Worm (Caenorhabditis elegans) whole organism, young adult: Measurements from ENCODE around the gene F49C5.3.

ENCODE experiments used
- B0019.2 ChIP-seq: fragments of 200-800 bp; sonication (Bioruptor generic); conservative IDR thresholded peaks from 2 replicates; pipeline ENCODE4 v1.3.6; 2022; ENCODE audit warnings: missing genetic modification reagents, missing genetic modification characterization, missing compliant biosample characterization
- B0035.1 ChIP-seq: sonication (generic microtip); optimal IDR thresholded peaks from 2 replicates; lab custom pipeline; 2016; ENCODE audit warnings: missing genetic modification characterization, mild to moderate bottlenecking, missing compliant biosample characterization, missing genotype, missing genetic modification reagents
- B0261.1 ChIP-seq: sonication (generic microtip); optimal IDR thresholded peaks from 2 replicates; lab custom pipeline; 2016; ENCODE audit warnings: mild to moderate bottlenecking, missing genetic modification characterization, moderate library complexity, missing compliant biosample characterization
- F10E7.11 ChIP-seq: sonication (generic microtip); optimal IDR thresholded peaks from 2 replicates; lab custom pipeline; 2017; ENCODE audit warnings: mild to moderate bottlenecking, missing genetic modification characterization, moderate library complexity, missing compliant biosample characterization
- F37B4.10 ChIP-seq: fragments of 200-800 bp; sonication (Bioruptor generic); IDR thresholded peaks from 2 replicates; pipeline ENCODE4 v1.3.6; 2022; ENCODE audit warnings: missing genetic modification characterization, missing compliant biosample characterization
- F52B5.7 ChIP-seq: sonication (generic microtip); optimal IDR thresholded peaks from 2 replicates; lab custom pipeline; 2016; ENCODE audit warnings: mild to moderate bottlenecking, missing genetic modification characterization, missing compliant biosample characterization
- Y56A3A.18 ChIP-seq: fragments of 200-800 bp; sonication (Bioruptor generic); IDR thresholded peaks from 2 replicates; pipeline ENCODE4 v1.3.6; 2022; ENCODE audit warnings: missing genetic modification reagents, missing genetic modification characterization, missing compliant biosample characterization
- Y79H2A.3 ChIP-seq: fragments of 200-800 bp; sonication (Bioruptor generic); conservative IDR thresholded peaks from 2 replicates; pipeline ENCODE4 v1.3.6; 2022; ENCODE audit warnings: missing genetic modification reagents, missing genetic modification characterization, missing compliant biosample characterization
- ama-1 ChIP-seq, 3 experiments: fragments of 150-350 bp in 1 of 3; sonication (generic microtip) in 2 of 3; optimal IDR thresholded peaks; 2 replicates each; lab custom pipeline; 2014 to 2018; ENCODE audit warnings: missing biosample characterization in 2 of 3, missing genetic modification characterization in 2 of 3, missing genetic modification reagents in 2 of 3
- attf-3 ChIP-seq: fragments of 200-800 bp; sonication (Bioruptor generic); conservative IDR thresholded peaks from 2 replicates; pipeline ENCODE4 v1.3.6; 2022; ENCODE audit warnings: missing genetic modification reagents, missing genetic modification characterization, missing compliant biosample characterization
- cebp-2 ChIP-seq: fragments of 200-800 bp; sonication (Bioruptor generic); IDR thresholded peaks from 2 replicates; pipeline ENCODE4 v1.3.6; 2022; ENCODE audit warnings: missing genetic modification characterization, missing compliant biosample characterization
- ceh-40 ChIP-seq: fragments of 200-800 bp; sonication (Bioruptor generic); IDR thresholded peaks from 2 replicates; pipeline ENCODE4 v1.3.6; 2022; ENCODE audit warnings: missing genetic modification characterization, missing compliant biosample characterization
- ceh-58 ChIP-seq: fragments of 200-800 bp; sonication (Bioruptor generic); IDR thresholded peaks from 2 replicates; pipeline ENCODE4 v1.3.6; 2022; ENCODE audit warnings: missing genetic modification characterization, missing compliant biosample characterization
- chd-7 ChIP-seq: sonication (generic microtip); optimal IDR thresholded peaks from 2 replicates; lab custom pipeline; 2016; ENCODE audit warnings: mild to moderate bottlenecking, missing genetic modification characterization, moderate library complexity, missing compliant biosample characterization
- die-1 ChIP-seq: sonication (generic microtip); optimal IDR thresholded peaks from 2 replicates; lab custom pipeline; 2016; ENCODE audit warnings: missing genotype, mild to moderate bottlenecking, missing genetic modification characterization, missing compliant biosample characterization
- egl-18 ChIP-seq: fragments of 200-800 bp; sonication (Bioruptor generic); IDR thresholded peaks from 2 replicates; pipeline ENCODE4 v1.3.6; 2022; ENCODE audit warnings: missing genetic modification reagents, missing genetic modification characterization, missing compliant biosample characterization
- ekl-4 ChIP-seq: fragments of 200-800 bp; sonication (Bioruptor generic); IDR thresholded peaks from 2 replicates; pipeline ENCODE4 v1.3.6; 2022; ENCODE audit warnings: missing genetic modification reagents, missing genetic modification characterization, missing compliant biosample characterization
- ets-4 ChIP-seq: fragments of 200-800 bp; sonication (Bioruptor generic); optimal IDR thresholded peaks from 2 replicates; lab custom pipeline; 2018; ENCODE audit warnings: mild to moderate bottlenecking, missing genetic modification characterization, missing compliant biosample characterization
- hmg-1.2 ChIP-seq: fragments of 200-800 bp; sonication (Bioruptor generic); IDR thresholded peaks from 2 replicates; pipeline ENCODE4 v1.3.6; 2022; ENCODE audit warnings: missing genetic modification reagents, missing genetic modification characterization, missing compliant biosample characterization
- lin-35 ChIP-seq, 3 experiments: fragments of 150-350 bp in 2 of 3; sonication (generic microtip) in 1 of 3; optimal IDR thresholded peaks; 2 replicates each; lab custom pipeline; 2014 to 2018; ENCODE audit warnings: missing biosample characterization in 3 of 3, missing genetic modification characterization in 3 of 3, missing genetic modification reagents in 3 of 3
- lin-54 ChIP-seq: fragments of 200-800 bp; sonication (Bioruptor generic); optimal IDR thresholded peaks from 2 replicates; lab custom pipeline; 2018; ENCODE audit warnings: mild to moderate bottlenecking, missing genetic modification characterization, missing compliant biosample characterization
- lsl-1 ChIP-seq: fragments of 200-800 bp; sonication (Bioruptor generic); optimal IDR thresholded peaks from 2 replicates; lab custom pipeline; 2018; ENCODE audit warnings: mild to moderate bottlenecking, missing genetic modification characterization, moderate library complexity, missing compliant biosample characterization
- lsy-27 ChIP-seq: sonication (generic microtip); optimal IDR thresholded peaks from 2 replicates; lab custom pipeline; 2017; ENCODE audit warnings: missing genetic modification characterization, mild to moderate bottlenecking, missing compliant biosample characterization, antibody characterized with exemption, missing genotype, borderline replicate concordance; ENCODE audit not compliant: insufficient read depth
- madf-10 ChIP-seq: sonication (generic microtip); optimal IDR thresholded peaks from 2 replicates; lab custom pipeline; 2016; ENCODE audit warnings: mild to moderate bottlenecking, missing genetic modification characterization, missing compliant biosample characterization
- mes-4 ChIP-seq: sonication (generic microtip); optimal IDR thresholded peaks from 2 replicates; lab custom pipeline; 2016; ENCODE audit warnings: missing genotype, missing genetic modification characterization, missing compliant biosample characterization
- mxl-1 ChIP-seq: sonication (generic microtip); optimal IDR thresholded peaks from 2 replicates; lab custom pipeline; 2016; ENCODE audit warnings: missing genetic modification characterization, missing compliant biosample characterization
- nfya-1 ChIP-seq: sonication (generic microtip); optimal IDR thresholded peaks from 2 replicates; lab custom pipeline; 2017; ENCODE audit warnings: antibody characterized with exemption, missing compliant biosample characterization, missing genetic modification characterization, borderline replicate concordance; ENCODE audit not compliant: insufficient read depth
- nhr-120 ChIP-seq: fragments of 200-800 bp; sonication (Bioruptor generic); IDR thresholded peaks from 2 replicates; pipeline ENCODE4 v1.3.6; 2022; ENCODE audit warnings: missing genetic modification characterization, missing compliant biosample characterization
- nhr-179 ChIP-seq: sonication (generic microtip); optimal IDR thresholded peaks from 2 replicates; lab custom pipeline; 2016; ENCODE audit warnings: mild to moderate bottlenecking, missing genetic modification characterization, missing compliant biosample characterization
- nhr-90 ChIP-seq: sonication (generic microtip); optimal IDR thresholded peaks from 2 replicates; lab custom pipeline; 2016; ENCODE audit warnings: missing genotype, mild to moderate bottlenecking, missing genetic modification characterization, missing compliant biosample characterization
- pbrm-1 ChIP-seq: fragments of 200-800 bp; sonication (Bioruptor generic); IDR thresholded peaks from 2 replicates; pipeline ENCODE4 v1.3.6; 2022; ENCODE audit warnings: missing genetic modification reagents, missing genetic modification characterization, missing compliant biosample characterization
- rcor-1 ChIP-seq: fragments of 200-800 bp; sonication (Bioruptor generic); IDR thresholded peaks from 2 replicates; pipeline ENCODE4 v1.3.6; 2022; ENCODE audit warnings: missing genetic modification reagents, missing genetic modification characterization, missing compliant biosample characterization
- rec-8 ChIP-seq, 2 experiments: sonication (generic microtip); optimal IDR thresholded peaks; 2 replicates each; lab custom pipeline; 2016; ENCODE audit warnings: mild to moderate bottlenecking in 2 of 2, missing genetic modification characterization in 2 of 2, missing genetic modification reagents in 2 of 2, missing genotype in 2 of 2, missing biosample characterization in 1 of 2, missing compliant biosample characterization in 1 of 2, moderate library complexity in 1 of 2
- repo-1 ChIP-seq: sonication (generic microtip); optimal IDR thresholded peaks from 2 replicates; lab custom pipeline; 2017; ENCODE audit warnings: mild to moderate bottlenecking, missing genetic modification characterization, missing compliant biosample characterization
- unc-130 ChIP-seq: sonication (generic microtip); optimal IDR thresholded peaks from 2 replicates; lab custom pipeline; 2016; ENCODE audit warnings: missing genetic modification reagents, missing genetic modification characterization, missing compliant biosample characterization
- zfh-2 ChIP-seq: fragments of 200-800 bp; sonication (Bioruptor generic); conservative IDR thresholded peaks from 2 replicates; pipeline ENCODE4 v1.3.6; 2022; ENCODE audit warnings: missing genetic modification reagents, missing genetic modification characterization, missing compliant biosample characterization
- ztf-18 ChIP-seq: sonication (generic microtip); optimal IDR thresholded peaks from 2 replicates; lab custom pipeline; 2016; ENCODE audit warnings: missing genotype, mild to moderate bottlenecking, missing genetic modification characterization, missing compliant biosample characterization
- ztf-26 ChIP-seq: sonication (generic microtip); optimal IDR thresholded peaks from 2 replicates; lab custom pipeline; 2017; ENCODE audit warnings: missing genetic modification characterization, missing compliant biosample characterization

Gene F49C5.3

DNA sequence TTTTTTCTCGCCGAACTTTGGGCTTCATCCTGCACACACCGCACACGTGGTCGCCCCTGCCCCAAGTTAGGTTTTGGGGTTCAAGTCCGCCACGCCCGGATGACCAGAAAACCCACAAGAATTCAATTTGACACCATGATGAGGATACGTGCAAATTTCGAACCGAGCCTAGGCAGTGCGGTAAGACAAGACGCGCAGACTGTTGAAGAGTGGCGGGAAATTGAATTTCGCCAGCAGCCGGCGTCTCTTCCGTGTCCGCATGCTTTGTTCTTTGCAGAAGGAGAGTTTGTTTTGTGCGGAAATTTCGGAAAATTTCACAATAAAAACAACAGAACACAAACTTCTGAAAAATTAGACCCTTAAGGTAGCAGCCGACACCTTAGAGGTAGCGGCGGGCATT, 36.3 kb upstream of the F49C5.3 start:
- no peak; the same call in 1 of the 2 replicates for TF ChIP-seq hmg-1.2 (GFP tag; lab: Robert Waterston, UW)
- TF ChIP-seq B0035.1 (tag; lab: Kevin White, UChicago) = no peak
- TF ChIP-seq unc-130 = no peak
- no peak for TF ChIP-seq ztf-26
- peak; percentile 42; the same call in 1 of the 2 replicates for TF ChIP-seq zfh-2

DNA sequence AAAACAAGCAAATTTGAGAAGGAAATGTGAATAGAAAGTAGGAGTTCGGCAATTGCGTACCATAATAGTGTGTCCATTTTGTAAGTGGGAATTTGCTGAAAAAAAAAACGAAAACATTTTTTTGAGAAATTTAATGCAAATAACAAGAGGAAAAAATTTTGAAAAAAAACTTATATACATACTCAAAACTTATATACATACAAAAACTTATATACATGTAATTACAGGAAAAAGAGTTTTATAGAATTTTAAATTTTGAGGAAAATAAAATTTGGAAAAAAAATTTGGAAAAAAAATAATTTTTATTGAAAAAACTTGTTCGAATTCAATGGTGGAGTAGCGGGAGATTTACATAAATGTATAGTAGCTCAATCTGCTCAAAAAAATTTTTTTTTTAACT, 33.5 kb upstream of the F49C5.3 start, which contains the start of gene ador-1:
Gene ador-1 (minus strand): TSS at position 101 of the 400 bp plus-strand sequence.
- TF ChIP-seq B0261.1 = no peak
- TF ChIP-seq ztf-18 (tag; lab: Kevin White, UChicago) = no peak
- TF ChIP-seq mes-4 (tag; lab: Kevin White, UChicago) = no peak
- no peak for TF ChIP-seq ceh-40 (GFP tag; lab: Robert Waterston, UW)
- TF ChIP-seq B0019.2 (GFP tag; lab: Robert Waterston, UW) = no peak
- no peak for TF ChIP-seq egl-18 (GFP tag; lab: Robert Waterston, UW)
- TF ChIP-seq lsy-27 = no peak
- no peak for TF ChIP-seq repo-1
- no peak for TF ChIP-seq rcor-1 (GFP tag; lab: Robert Waterston, UW)
- no peak for TF ChIP-seq ceh-58 (GFP tag; lab: Robert Waterston, UW)
- no peak for TF ChIP-seq F37B4.10 (GFP tag; lab: Robert Waterston, UW)
- TF ChIP-seq chd-7 (tag; lab: Kevin White, UChicago) = no peak
- no peak for TF ChIP-seq nhr-179 (tag; lab: Kevin White, UChicago)
- no peak for TF ChIP-seq ets-4 (GFP tag; lab: Kevin White, UChicago)
- no peak for TF ChIP-seq Y79H2A.3 (GFP tag; lab: Robert Waterston, UW)
- no peak for TF ChIP-seq ekl-4 (GFP tag; lab: Robert Waterston, UW)
- no peak for TF ChIP-seq rec-8 (tag; optimal IDR thresholded peaks at IDR 0.05; lab: Kevin White, UChicago)
- no peak for TF ChIP-seq mxl-1

DNA sequence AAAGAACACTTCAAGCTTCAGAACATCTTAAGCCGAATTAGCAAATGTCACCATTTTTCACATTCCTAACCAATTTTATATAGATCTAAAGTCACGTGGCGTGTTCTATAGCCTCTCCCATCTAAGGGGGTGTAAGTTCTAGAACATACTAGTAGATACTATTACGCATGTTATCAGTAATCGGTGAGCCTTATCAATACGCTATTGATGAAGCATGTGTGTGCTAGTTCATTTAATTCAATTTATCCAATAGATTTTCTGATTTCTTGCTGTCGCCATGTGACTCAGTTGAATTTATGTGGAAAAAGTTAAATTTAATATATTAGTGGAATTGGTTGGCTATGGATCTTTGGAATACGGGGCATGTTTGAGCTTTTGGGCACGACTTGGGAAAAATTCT, 29.8 kb upstream of the F49C5.3 start:
- TF ChIP-seq nhr-120 = no peak
- no peak for TF ChIP-seq attf-3 (GFP tag; lab: Robert Waterston, UW)
- TF ChIP-seq F52B5.7 (tag; lab: Kevin White, UChicago) = no peak
- TF ChIP-seq nhr-90 (tag; lab: Kevin White, UChicago) = no peak
- TF ChIP-seq, all 124 proteins: peak for 0

DNA sequence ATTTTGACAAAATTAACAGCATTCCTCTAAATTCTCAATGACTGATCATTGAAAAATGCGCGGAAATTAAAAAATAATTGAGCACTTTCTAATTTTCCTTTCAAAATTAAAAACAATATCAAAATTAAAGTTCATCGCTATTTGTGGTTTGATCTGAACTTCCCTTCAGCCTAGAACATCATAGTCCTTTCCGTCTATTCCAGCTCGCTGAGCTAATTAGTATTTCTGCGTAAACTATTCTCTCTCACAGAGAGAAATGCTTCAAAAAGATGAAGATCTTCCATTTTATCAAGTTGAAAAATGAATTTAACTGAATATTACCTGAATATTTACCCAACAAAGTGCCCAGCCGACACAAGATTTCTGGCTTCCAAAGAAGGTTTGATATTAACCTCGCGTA, 29.3 kb upstream of the F49C5.3 start, which contains the start of gene srh-68:
Gene srh-68 (plus strand): TSS at position 301 of the 400 bp plus-strand sequence.
- TF ChIP-seq repo-1 (no peak), lin-54 (GFP tag; lab: Kevin White, UChicago) (no peak), F10E7.11 (no peak), cebp-2 (GFP tag; lab: Robert Waterston, UW) (no peak), ama-1 (optimal IDR thresholded peaks at IDR 0.05; lab: Kevin White, UChicago) (no peak), ama-1 (GFP tag; optimal IDR thresholded peaks at IDR 0.05; lab: Kevin White, UChicago) (no peak), pbrm-1 (GFP tag; lab: Robert Waterston, UW) (no peak), die-1 (tag; lab: Kevin White, UChicago) (no peak), F52B5.7 (tag; lab: Kevin White, UChicago) (no peak), egl-18 (GFP tag; lab: Robert Waterston, UW) (no peak), nfya-1 (no peak), chd-7 (tag; lab: Kevin White, UChicago) (no peak), lsl-1 (GFP tag; lab: Kevin White, UChicago) (no peak), lin-35 (GFP tag; optimal IDR thresholded peaks at IDR 0.05; lab: Kevin White, UChicago) (no peak), Y56A3A.18 (GFP tag; lab: Robert Waterston, UW) (no peak), madf-10 (no peak), ceh-40 (GFP tag; lab: Robert Waterston, UW) (no peak)
